Fruit fly (Drosophila melanogaster) whole organism, embryonic: Measurements from ENCODE around the gene Cypl.
A peak's percentile ranks its signal among the peaks of the same experiment; 100 is the strongest.

Experiments used
- CG10209 ChIP-seq: fragments of 200-800 bp; sonication (Bioruptor generic); optimal IDR thresholded peaks from 3 replicates; lab custom pipeline; 2017; ENCODE audit warnings: missing biosample characterization, mild to moderate bottlenecking, missing genetic modification characterization, missing genetic modification reagents
- CG1024 ChIP-seq: fragments of 200-800 bp; sonication (Bioruptor generic); IDR thresholded peaks from 2 replicates; pipeline ENCODE4 v1.3.6; 2022; ENCODE audit warnings: missing biosample characterization, missing genetic modification characterization
- CG10462 ChIP-seq: fragments of 200-800 bp; sonication (Bioruptor generic); optimal IDR thresholded peaks from 2 replicates; lab custom pipeline; 2016; ENCODE audit warnings: missing biosample characterization, missing genetic modification characterization
- CG12236 ChIP-seq: fragments of 200-800 bp; sonication (Bioruptor generic); optimal IDR thresholded peaks from 2 replicates; lab custom pipeline; 2016; ENCODE audit warnings: missing biosample characterization, missing genetic modification characterization
- CG15696 ChIP-seq: fragments of 200-800 bp; sonication (Bioruptor generic); optimal IDR thresholded peaks from 2 replicates; lab custom pipeline; 2019; ENCODE audit warnings: missing biosample characterization, mild to moderate bottlenecking, missing genetic modification characterization, moderate library complexity
- CG1603 ChIP-seq: fragments of 200-800 bp; sonication (Bioruptor generic); optimal IDR thresholded peaks from 2 replicates; lab custom pipeline; 2019; ENCODE audit warnings: missing biosample characterization, mild to moderate bottlenecking, missing genetic modification characterization, moderate library complexity
- CG17912 ChIP-seq: fragments of 200-800 bp; sonication (Bioruptor generic); optimal IDR thresholded peaks from 2 replicates; lab custom pipeline; 2018; ENCODE audit warnings: missing biosample characterization, mild to moderate bottlenecking, missing genetic modification characterization
- CG18476 ChIP-seq: fragments of 200-800 bp; sonication (Bioruptor generic); optimal IDR thresholded peaks from 2 replicates; lab custom pipeline; 2016; ENCODE audit warnings: missing biosample characterization, mild to moderate bottlenecking, missing genetic modification characterization
- CG18764 ChIP-seq: fragments of 200-800 bp; sonication (Bioruptor generic); optimal IDR thresholded peaks from 3 replicates; lab custom pipeline; 2016; ENCODE audit warnings: missing biosample characterization, missing genetic modification characterization
- CG2120 ChIP-seq: fragments of 200-800 bp; sonication (Bioruptor generic); optimal IDR thresholded peaks from 3 replicates; lab custom pipeline; 2016; ENCODE audit warnings: missing biosample characterization, missing genetic modification characterization
- CG2889 ChIP-seq: fragments of 200-800 bp; sonication (Bioruptor generic); IDR thresholded peaks from 3 replicates; pipeline ENCODE4 v1.3.6; 2022; ENCODE audit warnings: missing biosample characterization, missing genetic modification characterization
- CG32772 ChIP-seq: fragments of 200-800 bp; sonication (Bioruptor generic); IDR thresholded peaks from 2 replicates; pipeline ENCODE4 v1.3.6; 2022; ENCODE audit warnings: missing biosample characterization, missing genetic modification characterization
- CG3407 ChIP-seq: fragments of 200-800 bp; sonication (Bioruptor generic); optimal IDR thresholded peaks from 2 replicates; lab custom pipeline; 2018; ENCODE audit warnings: missing biosample characterization, mild to moderate bottlenecking, missing genetic modification characterization
- CG34224 ChIP-seq: fragments of 200-800 bp; sonication (Bioruptor generic); IDR thresholded peaks from 3 replicates; pipeline ENCODE4 v1.3.6; 2022; ENCODE audit warnings: missing biosample characterization, missing genetic modification characterization; ENCODE audit not compliant: partially characterized antibody
- CG4820 ChIP-seq: fragments of 200-800 bp; sonication (Bioruptor generic); optimal IDR thresholded peaks from 3 replicates; lab custom pipeline; 2016; ENCODE audit warnings: missing biosample characterization, missing genetic modification characterization
- CG7271 ChIP-seq: fragments of 200-800 bp; sonication (Bioruptor generic); optimal IDR thresholded peaks from 2 replicates; lab custom pipeline; 2018; ENCODE audit warnings: missing biosample characterization, mild to moderate bottlenecking, missing genetic modification characterization, moderate library complexity
- CG7928 ChIP-seq: fragments of 200-800 bp; sonication (Bioruptor generic); optimal IDR thresholded peaks from 2 replicates; lab custom pipeline; 2017; ENCODE audit warnings: missing biosample characterization, mild to moderate bottlenecking, missing genetic modification characterization
- CkIIα-i1 ChIP-seq: fragments of 200-800 bp; sonication (Bioruptor generic); IDR thresholded peaks from 2 replicates; pipeline ENCODE4 v1.3.6; 2022; ENCODE audit warnings: missing biosample characterization, missing genetic modification characterization
- HLH4C ChIP-seq: fragments of 200-800 bp; sonication (Bioruptor generic); IDR thresholded peaks from 3 replicates; pipeline ENCODE4 v1.3.6; 2022; ENCODE audit warnings: missing biosample characterization, missing genetic modification characterization; ENCODE audit not compliant: partially characterized antibody
- Lhr ChIP-seq: fragments of 200-800 bp; sonication (Bioruptor generic); optimal IDR thresholded peaks from 3 replicates; lab custom pipeline; 2017; ENCODE audit warnings: mild to moderate bottlenecking, missing biosample characterization, missing genetic modification reagents, missing genetic modification characterization
- Rx ChIP-seq: fragments of 200-800 bp; sonication (Bioruptor generic); IDR thresholded peaks from 2 replicates; pipeline ENCODE4 v1.3.6; 2022; ENCODE audit warnings: missing biosample characterization, missing genetic modification characterization
- Sox100B ChIP-seq: fragments of 200-800 bp; sonication (Bioruptor generic); optimal IDR thresholded peaks from 3 replicates; lab custom pipeline; 2018; ENCODE audit warnings: missing biosample characterization, mild to moderate bottlenecking, missing genetic modification characterization
- TFAM ChIP-seq: fragments of 200-800 bp; sonication (Bioruptor generic); optimal IDR thresholded peaks from 2 replicates; lab custom pipeline; 2017; ENCODE audit warnings: missing biosample characterization, missing genetic modification characterization, inconsistent platforms
- bbx ChIP-seq: fragments of 200-800 bp; sonication (Bioruptor generic); IDR thresholded peaks from 2 replicates; pipeline ENCODE4 v1.3.6; 2022; ENCODE audit warnings: missing biosample characterization, missing genetic modification characterization; ENCODE audit not compliant: partially characterized antibody
- bcd ChIP-seq: fragments of 200-800 bp; sonication (Bioruptor generic); optimal IDR thresholded peaks from 2 replicates; lab custom pipeline; 2017; ENCODE audit warnings: missing biosample characterization, mild to moderate bottlenecking, missing genetic modification characterization
- chinmo ChIP-seq: fragments of 200-800 bp; sonication (Bioruptor generic); IDR thresholded peaks from 4 replicates; pipeline ENCODE4 v1.3.6; 2022; ENCODE audit warnings: missing biosample characterization, missing genetic modification characterization; ENCODE audit not compliant: partially characterized antibody
- corto ChIP-seq: fragments of 200-800 bp; sonication (Bioruptor generic); optimal IDR thresholded peaks from 2 replicates; lab custom pipeline; 2016; ENCODE audit warnings: missing biosample characterization, mild to moderate bottlenecking, missing genetic modification characterization, moderate library complexity
- croc ChIP-seq: fragments of 200-800 bp; sonication (Bioruptor generic); conservative IDR thresholded peaks from 3 replicates; pipeline ENCODE4 v1.3.6; 2022; ENCODE audit warnings: missing biosample characterization, missing genetic modification characterization
- da ChIP-seq: fragments of 200-800 bp; sonication (Bioruptor generic); optimal IDR thresholded peaks from 2 replicates; lab custom pipeline; 2016; ENCODE audit warnings: missing biosample characterization, missing genetic modification characterization
- dati ChIP-seq: fragments of 200-800 bp; sonication (Bioruptor generic); IDR thresholded peaks from 2 replicates; pipeline ENCODE4 v1.3.6; 2022; ENCODE audit warnings: missing biosample characterization, missing genetic modification characterization
- ems ChIP-seq: fragments of 200-800 bp; sonication (Bioruptor generic); optimal IDR thresholded peaks from 3 replicates; lab custom pipeline; 2016; ENCODE audit warnings: missing biosample characterization, missing genetic modification characterization
- gce ChIP-seq: fragments of 200-800 bp; sonication (Bioruptor generic); IDR thresholded peaks from 3 replicates; pipeline ENCODE4 v1.3.6; 2022; ENCODE audit warnings: missing biosample characterization, missing genetic modification characterization
- klu ChIP-seq: fragments of 200-800 bp; sonication (Bioruptor generic); IDR thresholded peaks from 2 replicates; pipeline ENCODE4 v1.3.6; 2022; ENCODE audit warnings: missing biosample characterization, missing genetic modification characterization
- luna ChIP-seq: fragments of 200-800 bp; sonication (Bioruptor generic); optimal IDR thresholded peaks from 2 replicates; lab custom pipeline; 2016; ENCODE audit warnings: missing biosample characterization, missing genetic modification characterization
- mam ChIP-seq: fragments of 200-800 bp; sonication (Bioruptor generic); optimal IDR thresholded peaks from 3 replicates; lab custom pipeline; 2016; ENCODE audit warnings: missing biosample characterization, missing genetic modification characterization
- oc ChIP-seq: fragments of 200-800 bp; sonication (Bioruptor generic); optimal IDR thresholded peaks from 2 replicates; lab custom pipeline; 2018; ENCODE audit warnings: missing biosample characterization, mild to moderate bottlenecking, missing genetic modification characterization, moderate library complexity
- otp ChIP-seq: fragments of 200-800 bp; sonication (Bioruptor generic); IDR thresholded peaks from 3 replicates; pipeline ENCODE4, ENCODE4 v1.3.6; 2022; ENCODE audit warnings: missing biosample characterization, missing genetic modification characterization
- pita ChIP-seq: fragments of 200-800 bp; sonication (Bioruptor generic); optimal IDR thresholded peaks from 2 replicates; lab custom pipeline; 2017; ENCODE audit warnings: missing biosample characterization, mild to moderate bottlenecking, missing genetic modification characterization
- ro ChIP-seq: fragments of 200-800 bp; sonication (Bioruptor generic); IDR thresholded peaks from 2 replicates; pipeline ENCODE4 v1.3.6; 2022; ENCODE audit warnings: missing biosample characterization, missing genetic modification characterization
- scrt ChIP-seq: fragments of 200-800 bp; sonication (Bioruptor generic); optimal IDR thresholded peaks from 2 replicates; lab custom pipeline; 2018; ENCODE audit warnings: missing biosample characterization, mild to moderate bottlenecking, missing genetic modification characterization, moderate library complexity
- sens-2 ChIP-seq: fragments of 200-800 bp; sonication (Bioruptor generic); IDR thresholded peaks from 2 replicates; pipeline ENCODE4 v1.3.6; 2022; ENCODE audit warnings: missing biosample characterization, missing genetic modification characterization
- sima ChIP-seq: fragments of 200-800 bp; sonication (Bioruptor generic); optimal IDR thresholded peaks from 2 replicates; lab custom pipeline; 2016; ENCODE audit warnings: missing biosample characterization, missing genetic modification characterization
- sna ChIP-seq: fragments of 200-800 bp; sonication (Bioruptor generic); IDR thresholded peaks from 2 replicates; pipeline ENCODE4 v1.3.6; 2022; ENCODE audit warnings: missing biosample characterization, missing genetic modification characterization; ENCODE audit not compliant: partially characterized antibody
- sqz ChIP-seq: fragments of 200-800 bp; sonication (Bioruptor generic); optimal IDR thresholded peaks from 3 replicates; lab custom pipeline; 2018; ENCODE audit warnings: missing biosample characterization, mild to moderate bottlenecking, missing genetic modification characterization
- trem ChIP-seq: fragments of 200-800 bp; optimal IDR thresholded peaks from 3 replicates; lab custom pipeline; 2019; ENCODE audit warnings: missing biosample characterization, mild to moderate bottlenecking, missing genetic modification characterization, moderate library complexity
- wek ChIP-seq: fragments of 200-800 bp; sonication (Bioruptor generic); optimal IDR thresholded peaks from 3 replicates; lab custom pipeline; 2018; ENCODE audit warnings: missing biosample characterization, mild to moderate bottlenecking, missing genetic modification characterization, moderate library complexity
- zfh1 ChIP-seq: fragments of 200-800 bp; sonication (Bioruptor generic); IDR thresholded peaks from 3 replicates; pipeline ENCODE4 v1.3.6; 2022; ENCODE audit warnings: missing biosample characterization, missing genetic modification characterization
- zfh2 ChIP-seq: fragments of 200-800 bp; sonication (Bioruptor generic); optimal IDR thresholded peaks from 2 replicates; lab custom pipeline; 2016; ENCODE audit warnings: missing biosample characterization, missing genetic modification characterization

The Cypl gene

DNA sequence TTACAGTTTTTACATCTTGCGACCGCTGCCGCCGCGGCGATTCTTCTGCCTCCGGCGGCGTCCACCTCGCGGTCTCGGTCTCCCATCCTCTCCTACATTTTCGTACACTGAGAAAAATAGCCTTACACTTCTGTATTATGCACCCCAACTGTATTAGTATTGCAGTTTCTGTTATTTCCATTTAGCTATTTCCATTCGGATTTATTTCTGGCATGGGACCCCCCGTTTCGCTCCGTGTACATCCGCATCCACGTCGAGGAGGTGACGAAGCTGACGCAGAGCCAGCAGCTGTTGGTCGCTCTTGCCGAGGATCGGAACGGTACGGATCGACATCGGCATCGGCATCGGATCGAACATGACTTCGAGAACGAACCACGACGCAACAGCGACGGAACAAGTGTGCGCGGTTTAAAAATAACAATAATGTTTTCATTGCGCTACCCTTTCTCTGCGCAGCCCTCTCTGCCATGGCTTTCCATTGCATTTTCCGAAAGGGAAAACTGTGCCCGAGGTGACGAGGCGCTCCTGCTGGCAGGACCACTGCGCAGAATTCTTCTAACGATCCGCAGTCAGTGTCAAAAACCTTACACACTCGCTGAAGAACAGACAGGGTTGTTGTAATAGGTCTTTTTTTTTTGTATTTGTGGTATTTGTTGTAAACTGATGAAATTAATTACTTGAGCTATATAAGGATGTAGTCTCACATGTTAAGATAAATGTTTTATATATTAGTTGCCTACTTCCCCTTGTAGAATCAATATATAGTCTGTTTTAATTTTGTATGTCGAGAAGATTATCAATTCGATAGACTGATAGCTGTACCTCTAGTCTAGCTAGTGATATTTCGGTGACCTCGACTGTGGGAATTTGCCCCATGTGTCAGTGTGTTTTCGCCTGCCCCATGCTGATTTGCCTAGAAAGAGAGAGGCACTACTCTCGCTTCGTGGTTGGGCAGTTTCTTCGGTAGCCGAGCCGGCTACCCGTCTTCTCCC lies 46.9 kb upstream of the Cypl start (continued):
- TF ChIP-seq TFAM (GFP tag; lab: Kevin White, UChicago) (peak; percentile 17), CG18764 (peak; percentile 84), zfh2 (GFP tag; lab: Kevin White, UChicago) (peak; percentile 88), trem (tag; lab: Kevin White, UChicago) (peak; percentile 66), CG2889 (GFP tag; lab: Robert Waterston, UW) (peak; percentile 85), pita (GFP tag; lab: Kevin White, UChicago) (no peak), HLH4C (GFP tag; lab: Robert Waterston, UW) (no peak), luna (GFP tag; lab: Kevin White, UChicago) (peak; percentile 15), corto (no peak), da (peak; percentile 87), sqz (GFP tag; lab: Kevin White, UChicago) (no peak), CG10462 (GFP tag; lab: Kevin White, UChicago) (peak; percentile 57), CG18476 (GFP tag; lab: Kevin White, UChicago) (peak; percentile 81), ems (GFP tag; lab: Kevin White, UChicago) (peak; percentile 89), Rx (GFP tag; lab: Robert Waterston, UW) (peak; percentile 88), CG4820 (GFP tag; lab: Kevin White, UChicago) (peak; percentile 87), CG15696 (tag; lab: Kevin White, UChicago) (peak; percentile 94), scrt (GFP tag; lab: Kevin White, UChicago) (no peak), CG32772 (GFP tag; lab: Robert Waterston, UW) (peak; percentile 91), sima (peak; percentile 74), CG7271 (no peak), Sox100B (GFP tag; lab: Kevin White, UChicago) (no peak), CG34224 (no peak), zfh1 (GFP tag; lab: Robert Waterston, UW) (peak; percentile 96), CkIIα-i1 (GFP tag; lab: Robert Waterston, UW) (no peak), CG3407 (peak; percentile 77), CG2120 (GFP tag; lab: Kevin White, UChicago) (peak; percentile 92), oc (tag; lab: Kevin White, UChicago) (peak; percentile 83), Lhr (GFP tag; lab: Kevin White, UChicago) (peak; percentile 71), dati (GFP tag; lab: Robert Waterston, UW) (peak; percentile 83), wek (GFP tag; lab: Kevin White, UChicago) (peak; percentile 73), CG10209 (peak; percentile 86), gce (peak; percentile 80; the same call in 2 of the 3 replicates), klu (peak; percentile 73), CG1603 (tag; lab: Kevin White, UChicago) (peak; percentile 95), CG12236 (GFP tag; lab: Kevin White, UChicago) (peak; percentile 79), CG7928 (GFP tag; lab: Kevin White, UChicago) (peak; percentile 60), bcd (GFP tag; lab: Kevin White, UChicago) (peak; percentile 91), chinmo (GFP tag; lab: Robert Waterston, UW) (no peak), croc (GFP tag; lab: Robert Waterston, UW) (peak; percentile 85), sens-2 (peak; percentile 87), CG17912 (GFP tag; lab: Kevin White, UChicago) (peak; percentile 66), sna (GFP tag; lab: Robert Waterston, UW) (no peak), mam (GFP tag; lab: Kevin White, UChicago) (peak; percentile 91), otp (GFP tag; lab: Robert Waterston, UW) (peak; percentile 93), ro (peak; percentile 79), CG1024 (GFP tag; lab: Robert Waterston, UW) (peak; percentile 89), bbx (0 out of 2 replicates have a peak, but pooled peaks have one; percentile 9)
